Fruit fly (Drosophila melanogaster): Measurements from ENCODE around the gene CG14377.

The CG14377 gene

dm6 chr3R:13382656-13383142 is 14.9 kb upstream of the CG14377 start (continued):
- TF ChIP-seq twi (tag; optimal IDR thresholded peaks at IDR 0.05) (peak; percentile 1), chm (GFP tag; IDR thresholded peaks at IDR 0.05) (no peak), CG10462 (GFP tag; optimal IDR thresholded peaks at IDR 0.05) (no peak), Ada2b (GFP tag; IDR thresholded peaks at IDR 0.05) (peak; percentile 28; the same call in 1 of the 2 replicates), Atf-2 (GFP tag; optimal IDR thresholded peaks at IDR 0.05) (no peak), trh (GFP tag; optimal IDR thresholded peaks at IDR 0.05) (no peak), Tbp (GFP tag; optimal IDR thresholded peaks at IDR 0.05) (no peak), CG17568 (GFP tag; optimal IDR thresholded peaks at IDR 0.05) (no peak), Hr3 (GFP tag; optimal IDR thresholded peaks at IDR 0.05) (no peak), kay (GFP tag; optimal IDR thresholded peaks at IDR 0.05) (no peak), Kr (GFP tag; optimal IDR thresholded peaks at IDR 0.05) (no peak), MESR4 (GFP tag; optimal IDR thresholded peaks at IDR 0.05) (peak; percentile 16), CG16779 (GFP tag; IDR thresholded peaks at IDR 0.05) (no peak), CG11085 (GFP tag; IDR thresholded peaks at IDR 0.05) (no peak), CG10267 (tag; optimal IDR thresholded peaks at IDR 0.05) (no peak), pzg (GFP tag; optimal IDR thresholded peaks at IDR 0.05) (peak; percentile 26), gcm2 (GFP tag; optimal IDR thresholded peaks at IDR 0.05) (no peak), CG1233 (GFP tag; optimal IDR thresholded peaks at IDR 0.05) (no peak), slbo (GFP tag; IDR thresholded peaks at IDR 0.05) (peak; percentile 58), CG8281 (tag; optimal IDR thresholded peaks at IDR 0.05) (no peak), Drgx (GFP tag; IDR thresholded peaks at IDR 0.05) (no peak), H15 (GFP tag; IDR thresholded peaks at IDR 0.05) (no peak), CG14710 (tag; optimal IDR thresholded peaks at IDR 0.05) (no peak), CG17328 (GFP tag; IDR thresholded peaks at IDR 0.05) (no peak), CG12942 (GFP tag; optimal IDR thresholded peaks at IDR 0.05) (no peak), CG10147 (GFP tag; optimal IDR thresholded peaks at IDR 0.05) (no peak), lola (GFP tag; optimal IDR thresholded peaks at IDR 0.05) (no peak), CG14441 (GFP tag; IDR thresholded peaks at IDR 0.05) (no peak), CG30431 (GFP tag; optimal IDR thresholded peaks at IDR 0.05) (no peak), CG7556 (GFP tag; optimal IDR thresholded peaks at IDR 0.05) (no peak), CG7786 (GFP tag; optimal IDR thresholded peaks at IDR 0.05) (peak; percentile 7), CG4730 (GFP tag; IDR thresholded peaks at IDR 0.05) (no peak), usp (GFP tag; optimal IDR thresholded peaks at IDR 0.05) (no peak), Hr39 (optimal IDR thresholded peaks at IDR 0.05) (no peak), caup (GFP tag; optimal IDR thresholded peaks at IDR 0.05; ENCODE audit: severe bottlenecking) (no peak), tio (GFP tag; optimal IDR thresholded peaks at IDR 0.05) (no peak), CG6272 (GFP tag; IDR thresholded peaks at IDR 0.05) (no peak), chif (GFP tag; optimal IDR thresholded peaks at IDR 0.05) (no peak), Fer2 (tag; optimal IDR thresholded peaks at IDR 0.05) (no peak), Gug (GFP tag; IDR thresholded peaks at IDR 0.05) (no peak), slou (GFP tag; optimal IDR thresholded peaks at IDR 0.05) (no peak), sens-2 (GFP tag; IDR thresholded peaks at IDR 0.05) (no peak), CG10979 (tag; optimal IDR thresholded peaks at IDR 0.05) (no peak), E2f1 (GFP tag; IDR thresholded peaks at IDR 0.05) (no peak), fu2 (GFP tag; optimal IDR thresholded peaks at IDR 0.05) (peak; percentile 5), tx (GFP tag; optimal IDR thresholded peaks at IDR 0.05) (no peak), ind (GFP tag; optimal IDR thresholded peaks at IDR 0.05) (no peak), CG2202 (tag; optimal IDR thresholded peaks at IDR 0.05) (no peak), Lpt (GFP tag; optimal IDR thresholded peaks at IDR 0.05) (no peak), bowl (GFP tag; IDR thresholded peaks at IDR 0.05) (peak; percentile 42; the same call in 1 of the 2 replicates), ken (GFP tag; IDR thresholded peaks at IDR 0.05) (no peak), Sin3A (optimal IDR thresholded peaks at IDR 0.05) (no peak), sim (GFP tag; IDR thresholded peaks at IDR 0.05) (no peak), Asciz (GFP tag; optimal IDR thresholded peaks at IDR 0.05) (no peak)
